Fruit fly (Drosophila melanogaster): ENCODE results near the gene CG3982.

The CG3982 gene

DNA sequence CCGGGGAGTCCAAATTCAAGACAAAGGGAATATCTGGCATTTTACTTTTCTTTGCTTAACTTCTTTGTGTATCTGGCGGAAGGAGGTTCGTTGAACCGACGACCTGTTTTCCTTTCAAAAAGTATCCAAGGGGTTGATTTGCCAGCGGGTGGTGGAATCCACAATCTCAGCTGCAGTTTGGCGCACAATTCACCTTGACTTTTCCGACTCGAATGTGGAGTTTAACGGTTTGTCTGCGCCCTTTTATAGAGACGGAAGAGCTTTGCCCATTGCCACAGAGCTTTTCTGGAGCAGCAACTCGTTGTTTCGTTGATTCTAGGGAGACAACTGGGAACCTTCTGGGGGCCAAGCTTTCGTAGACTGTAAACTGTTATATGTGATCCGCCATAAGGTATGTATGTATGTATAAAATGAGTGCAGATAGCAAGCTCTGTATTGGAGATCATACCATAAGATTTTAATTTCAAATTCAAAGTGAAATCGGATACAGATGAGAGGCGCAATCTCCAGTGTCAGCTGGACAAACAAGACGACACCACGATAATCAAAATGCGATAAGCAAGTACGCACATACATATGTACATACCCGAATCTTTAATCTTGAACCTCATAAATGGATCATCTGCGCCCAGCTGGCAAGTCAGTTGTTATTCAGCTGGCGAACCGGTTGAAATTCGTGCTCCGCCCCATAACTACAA lies 44.8 kb downstream of the CG3982 start, which contains the start of the genes Hsp67Bc, CG4456 and Hsp22 (continued):
- no peak for TF ChIP-seq CG4404 (GFP tag; IDR thresholded peaks at IDR 0.05)
- TF ChIP-seq Gug (GFP tag; IDR thresholded peaks at IDR 0.05): no peak
- no peak for TF ChIP-seq ftz-f1 (GFP tag; optimal IDR thresholded peaks at IDR 0.05)
- no peak for TF ChIP-seq grau (tag; optimal IDR thresholded peaks at IDR 0.05)
- TF ChIP-seq lov (optimal IDR thresholded peaks at IDR 0.05): no peak
- TF ChIP-seq lov (GFP tag; IDR thresholded peaks at IDR 0.05): no peak
- no peak for TF ChIP-seq onecut (GFP tag; IDR thresholded peaks at IDR 0.05)
- TF ChIP-seq bigmax (GFP tag; optimal IDR thresholded peaks at IDR 0.05): no peak
- peak; percentile 5 for TF ChIP-seq CTCF (GFP tag; optimal IDR thresholded peaks at IDR 0.05)
- TF ChIP-seq CG11247 (GFP tag; IDR thresholded peaks at IDR 0.05): no peak
- no peak for TF ChIP-seq gt (GFP tag; IDR thresholded peaks at IDR 0.05)
- no peak for TF ChIP-seq E2f2 (GFP tag; IDR thresholded peaks at IDR 0.05)
- peak; percentile 83 for TF ChIP-seq CG12769 (tag; optimal IDR thresholded peaks at IDR 0.05)
- TF ChIP-seq CG3995 (GFP tag; optimal IDR thresholded peaks at IDR 0.05): no peak
- TF ChIP-seq CG1233 (GFP tag; optimal IDR thresholded peaks at IDR 0.05): no peak
- TF ChIP-seq crc (GFP tag; optimal IDR thresholded peaks at IDR 0.05): no peak
- TF ChIP-seq otp (GFP tag; IDR thresholded peaks at IDR 0.05): no peak
- TF ChIP-seq zfh1 (GFP tag; IDR thresholded peaks at IDR 0.05): no peak
- no peak for TF ChIP-seq her (GFP tag; optimal IDR thresholded peaks at IDR 0.05)
- TF ChIP-seq ssp (GFP tag; IDR thresholded peaks at IDR 0.05): no peak
- no peak for TF ChIP-seq CG6654 (GFP tag; optimal IDR thresholded peaks at IDR 0.05)
- no peak for TF ChIP-seq chn (GFP tag; optimal IDR thresholded peaks at IDR 0.05)
- TF ChIP-seq Dek (tag; optimal IDR thresholded peaks at IDR 0.05): no peak
- TF ChIP-seq NFAT (GFP tag; IDR thresholded peaks at IDR 0.05): no peak
- TF ChIP-seq eve (GFP tag; optimal IDR thresholded peaks at IDR 0.05): no peak
- TF ChIP-seq gcm2 (GFP tag; optimal IDR thresholded peaks at IDR 0.05): no peak
- no peak for TF ChIP-seq CG1602 (GFP tag; optimal IDR thresholded peaks at IDR 0.05)
- no peak for TF ChIP-seq gro (GFP tag; optimal IDR thresholded peaks at IDR 0.05)
- no peak for TF ChIP-seq CG9215 (GFP tag; IDR thresholded peaks at IDR 0.05)
- no peak for TF ChIP-seq CG6813 (GFP tag; optimal IDR thresholded peaks at IDR 0.05)
- no peak for TF ChIP-seq NK7.1 (GFP tag; optimal IDR thresholded peaks at IDR 0.05)
- no peak for TF ChIP-seq cad (GFP tag; optimal IDR thresholded peaks at IDR 0.05)
- TF ChIP-seq CG30020 (tag; optimal IDR thresholded peaks at IDR 0.05): no peak
- TF ChIP-seq eyg (GFP tag; optimal IDR thresholded peaks at IDR 0.05): no peak
- TF ChIP-seq br (optimal IDR thresholded peaks at IDR 0.05): no peak
- peak; percentile 18 for TF ChIP-seq CG6254 (GFP tag; optimal IDR thresholded peaks at IDR 0.05)
- no peak for TF ChIP-seq Kr (GFP tag; optimal IDR thresholded peaks at IDR 0.05)
- TF ChIP-seq Dip2 (GFP tag; IDR thresholded peaks at IDR 0.05): no peak
- TF ChIP-seq CG4328 (GFP tag; optimal IDR thresholded peaks at IDR 0.05): no peak
- TF ChIP-seq z (GFP tag; IDR thresholded peaks at IDR 0.05): no peak
- no peak for TF ChIP-seq Stat92E (GFP tag; optimal IDR thresholded peaks at IDR 0.05)
- TF ChIP-seq Pdp1 (GFP tag; optimal IDR thresholded peaks at IDR 0.05): peak in 1 of 2 experiments; percentile 30
- TF ChIP-seq CG33213 (GFP tag; optimal IDR thresholded peaks at IDR 0.05): no peak
- TF ChIP-seq exex (tag; optimal IDR thresholded peaks at IDR 0.05): no peak
- TF ChIP-seq croc (GFP tag; conservative IDR thresholded peaks at IDR 0.05): no peak
- peak; percentile 28 for TF ChIP-seq wek (GFP tag; optimal IDR thresholded peaks at IDR 0.05)
- no peak for TF ChIP-seq stwl (tag; optimal IDR thresholded peaks at IDR 0.05)
- TF ChIP-seq CG2678 (tag; optimal IDR thresholded peaks at IDR 0.05): peak; percentile 12
- no peak for TF ChIP-seq unc-4 (GFP tag; IDR thresholded peaks at IDR 0.05; ENCODE audit: partially characterized antibody)
- no peak for TF ChIP-seq ewg (GFP tag; optimal IDR thresholded peaks at IDR 0.05)
- peak; percentile 27; the same call in 1 of the 2 replicates for TF ChIP-seq Bgb (GFP tag; IDR thresholded peaks at IDR 0.05; ENCODE audit: partially characterized antibody)
- no peak for TF ChIP-seq Neu2 (GFP tag; optimal IDR thresholded peaks at IDR 0.05; ENCODE audit: borderline replicate concordance)

All from whole organism, embryonic.